Worm (Caenorhabditis elegans) whole organism, L4 larva: ENCODE data around the gene Y17G9A.4.

ENCODE experiments used
- F49E8.2 ChIP-seq: sonication (generic microtip); optimal IDR thresholded peaks from 2 replicates; lab custom pipeline; 2016; ENCODE audit warnings: missing compliant biosample characterization, mild to moderate bottlenecking, missing genetic modification characterization, borderline replicate concordance
- ama-1 ChIP-seq: fragments of 150-350 bp; optimal IDR thresholded peaks from 2 replicates; lab custom pipeline; 2014; ENCODE audit warnings: inconsistent platforms, mixed read lengths

- TF ChIP-seq ama-1 (no peak), F49E8.2 (tag; lab: Kevin White, UChicago) (no peak)
Measured at ce11 chrIV:4864524-4864923, 3.2 kb upstream of the Y17G9A.4 start.
